Fruit fly (Drosophila melanogaster): ENCODE results near the gene Efa6.

The Efa6 gene

DNA sequence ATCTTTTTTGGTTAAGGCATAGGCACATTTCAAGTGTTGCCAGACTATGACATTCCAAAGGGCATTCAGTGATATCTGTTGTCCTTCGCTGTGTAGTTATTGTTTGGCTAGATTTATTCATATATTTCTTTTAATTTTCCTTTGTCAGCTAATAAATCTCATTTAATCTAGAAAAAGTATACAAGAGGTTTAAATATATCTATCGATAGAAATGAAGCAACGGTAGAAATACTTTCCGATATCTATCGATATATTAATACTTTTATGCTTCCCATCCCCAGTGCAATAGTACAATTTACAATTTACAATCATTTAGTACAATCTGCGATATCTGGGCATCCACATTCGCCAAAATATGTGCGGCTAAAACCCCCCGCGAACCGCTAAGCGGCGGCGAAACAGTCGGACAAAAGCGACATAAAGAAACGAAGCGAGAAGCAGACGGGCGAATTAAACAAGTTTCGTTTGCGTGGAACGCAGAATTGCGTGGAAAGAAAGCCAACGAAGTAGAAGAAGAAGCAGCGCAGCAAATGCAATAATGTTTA, at the start of gene Efa6 (continued):
- no peak for TF ChIP-seq CG3726 (GFP tag; IDR thresholded peaks at IDR 0.05)
- TF ChIP-seq Pdp1 (GFP tag; optimal IDR thresholded peaks at IDR 0.05): peak in 1 of 2 experiments; percentile 54
- TF ChIP-seq CG10431 (GFP tag; optimal IDR thresholded peaks at IDR 0.05): no peak
- TF ChIP-seq CG17186 (GFP tag; optimal IDR thresholded peaks at IDR 0.05): peak; percentile 46
- TF ChIP-seq Sin3A (optimal IDR thresholded peaks at IDR 0.05): peak; percentile 46
- peak; percentile 55 for TF ChIP-seq B-H2 (GFP tag; optimal IDR thresholded peaks at IDR 0.05)
- TF ChIP-seq eve (GFP tag; optimal IDR thresholded peaks at IDR 0.05): no peak
- peak; percentile 16 for TF ChIP-seq D19A (tag; optimal IDR thresholded peaks at IDR 0.05)
- TF ChIP-seq Elba2 (GFP tag; optimal IDR thresholded peaks at IDR 0.05): peak; percentile 17
- TF ChIP-seq CG13894 (tag; optimal IDR thresholded peaks at IDR 0.05): peak; percentile 43
- no peak for TF ChIP-seq Kr (GFP tag; optimal IDR thresholded peaks at IDR 0.05)
- no peak for TF ChIP-seq Hey (tag; optimal IDR thresholded peaks at IDR 0.05)
- no peak for TF ChIP-seq her (GFP tag; optimal IDR thresholded peaks at IDR 0.05)
- TF ChIP-seq pzg (GFP tag; optimal IDR thresholded peaks at IDR 0.05): peak; percentile 81
- TF ChIP-seq Lim3 (GFP tag; IDR thresholded peaks at IDR 0.05): no peak
- peak; percentile 33 for TF ChIP-seq Blimp-1 (GFP tag; optimal IDR thresholded peaks at IDR 0.05)
- TF ChIP-seq NfI (GFP tag; optimal IDR thresholded peaks at IDR 0.05): peak; percentile 44
- TF ChIP-seq ems (GFP tag; optimal IDR thresholded peaks at IDR 0.05): peak; percentile 15
- no peak for TF ChIP-seq Oaz (GFP tag; IDR thresholded peaks at IDR 0.05)
- TF ChIP-seq gcm2 (GFP tag; optimal IDR thresholded peaks at IDR 0.05): no peak
- no peak for TF ChIP-seq hth (optimal IDR thresholded peaks at IDR 0.05)
- 0 out of 2 replicates have a peak, but pooled peaks have one; percentile 14 for TF ChIP-seq Taf1 (GFP tag; IDR thresholded peaks at IDR 0.05)
- TF ChIP-seq caup (GFP tag; optimal IDR thresholded peaks at IDR 0.05; ENCODE audit: severe bottlenecking): peak; percentile 5
- no peak for TF ChIP-seq Aef1 (GFP tag; IDR thresholded peaks at IDR 0.05)
- TF ChIP-seq gsb-n (tag; optimal IDR thresholded peaks at IDR 0.05): peak; percentile 51
- peak; percentile 68 for TF ChIP-seq mam (GFP tag; optimal IDR thresholded peaks at IDR 0.05)
- TF ChIP-seq Oli (tag; optimal IDR thresholded peaks at IDR 0.05): peak; percentile 11
- TF ChIP-seq CG8290 (GFP tag; optimal IDR thresholded peaks at IDR 0.05): peak; percentile 50
- TF ChIP-seq CG8290 (tag; optimal IDR thresholded peaks at IDR 0.05): peak in 1 of 2 experiments; percentile 44
- TF ChIP-seq Ssrp (tag; optimal IDR thresholded peaks at IDR 0.05): no peak
- peak; percentile 19 for TF ChIP-seq chn (GFP tag; optimal IDR thresholded peaks at IDR 0.05)
- TF ChIP-seq onecut (GFP tag; IDR thresholded peaks at IDR 0.05): no peak
- TF ChIP-seq ci (GFP tag; IDR thresholded peaks at IDR 0.05): peak; percentile 36; the same call in 1 of the 3 replicates
- TF ChIP-seq CG30020 (tag; optimal IDR thresholded peaks at IDR 0.05): peak; percentile 62
- peak; percentile 59 for TF ChIP-seq CG15601 (tag; optimal IDR thresholded peaks at IDR 0.05)
- peak; percentile 37; the same call in 1 of the 3 replicates for TF ChIP-seq CG11560 (tag; IDR thresholded peaks at IDR 0.05)
- peak; percentile 15 for TF ChIP-seq slou (GFP tag; optimal IDR thresholded peaks at IDR 0.05)
- TF ChIP-seq sens-2 (GFP tag; IDR thresholded peaks at IDR 0.05): no peak
- TF ChIP-seq Abd-B (GFP tag; optimal IDR thresholded peaks at IDR 0.05): peak; percentile 45
- peak; percentile 94 for TF ChIP-seq CG16813 (GFP tag; IDR thresholded peaks at IDR 0.05; ENCODE audit: partially characterized antibody)
- peak; percentile 88 for TF ChIP-seq Myb (GFP tag; optimal IDR thresholded peaks at IDR 0.05)
- no peak for TF ChIP-seq bigmax (GFP tag; optimal IDR thresholded peaks at IDR 0.05)
- TF ChIP-seq sob (GFP tag; IDR thresholded peaks at IDR 0.05): peak; percentile 31; the same call in 1 of the 2 replicates
- no peak for TF ChIP-seq gce (GFP tag; IDR thresholded peaks at IDR 0.05)
- TF ChIP-seq scrt (GFP tag; optimal IDR thresholded peaks at IDR 0.05): no peak
- TF ChIP-seq CkIIα-i1 (GFP tag; IDR thresholded peaks at IDR 0.05): no peak
- peak; percentile 91; the same call in 2 of the 3 replicates for TF ChIP-seq CG34224 (GFP tag; IDR thresholded peaks at IDR 0.05; ENCODE audit: partially characterized antibody)
- TF ChIP-seq CG12769 (tag; optimal IDR thresholded peaks at IDR 0.05): peak; percentile 24
- no peak for TF ChIP-seq Hmr (GFP tag; optimal IDR thresholded peaks at IDR 0.05)
- peak in 1 of 2 experiments; percentile 14 for TF ChIP-seq insv (GFP tag; optimal IDR thresholded peaks at IDR 0.05)
- TF ChIP-seq dm (GFP tag; optimal IDR thresholded peaks at IDR 0.05): peak; percentile 2
